Fruit fly (Drosophila melanogaster) whole organism, pupa: ENCODE results near the gene CG43156.

Experiments
- CG10348 ChIP-seq: fragments of 200-800 bp; sonication (Bioruptor generic); IDR thresholded peaks from 2 replicates; pipeline ENCODE4 v1.3.6; 2022; ENCODE audit warnings: missing biosample characterization, missing genetic modification characterization
- CG12605 ChIP-seq: fragments of 200-800 bp; sonication (Bioruptor generic); IDR thresholded peaks from 2 replicates; pipeline ENCODE4 v1.3.6; 2022; ENCODE audit warnings: missing biosample characterization, missing genetic modification characterization
- CG13204 ChIP-seq: fragments of 200-800 bp; sonication (Bioruptor generic); optimal IDR thresholded peaks from 2 replicates; lab custom pipeline; 2018; ENCODE audit warnings: missing biosample characterization, mild to moderate bottlenecking, missing genetic modification characterization, moderate library complexity
- CG14655 ChIP-seq: fragments of 200-800 bp; sonication (Bioruptor generic); optimal IDR thresholded peaks from 3 replicates; lab custom pipeline; 2017; ENCODE audit warnings: mild to moderate bottlenecking, missing biosample characterization, missing genetic modification reagents, missing genetic modification characterization
- CG15710 ChIP-seq: fragments of 200-800 bp; sonication (Bioruptor generic); optimal IDR thresholded peaks from 2 replicates; lab custom pipeline; 2018; ENCODE audit warnings: missing biosample characterization, mild to moderate bottlenecking, missing genetic modification characterization, moderate library complexity
- CG17806 ChIP-seq: fragments of 200-800 bp; sonication (Bioruptor generic); optimal IDR thresholded peaks from 2 replicates; lab custom pipeline; 2018; ENCODE audit warnings: missing biosample characterization, mild to moderate bottlenecking, missing genetic modification characterization, moderate library complexity
- CG32121 ChIP-seq: fragments of 200-800 bp; sonication (Bioruptor generic); IDR thresholded peaks from 2 replicates; pipeline ENCODE4 v1.3.6; 2022; ENCODE audit warnings: missing biosample characterization, missing genetic modification characterization
- CG34367 ChIP-seq: fragments of 200-800 bp; sonication (Bioruptor generic); optimal IDR thresholded peaks from 2 replicates; lab custom pipeline; 2018; ENCODE audit warnings: missing biosample characterization, mild to moderate bottlenecking, missing genetic modification characterization
- CG4496 ChIP-seq: fragments of 200-800 bp; sonication (Bioruptor generic); IDR thresholded peaks from 3 replicates; pipeline ENCODE4 v1.3.6; 2022; ENCODE audit warnings: missing biosample characterization, missing genetic modification characterization
- CG8159 ChIP-seq: fragments of 200-800 bp; sonication (Bioruptor generic); optimal IDR thresholded peaks from 3 replicates; lab custom pipeline; 2018; ENCODE audit warnings: missing biosample characterization, mild to moderate bottlenecking, missing genetic modification characterization, moderate library complexity
- CG8301 ChIP-seq: fragments of 200-800 bp; sonication (Bioruptor generic); optimal IDR thresholded peaks from 2 replicates; lab custom pipeline; 2018; ENCODE audit warnings: missing biosample characterization, mild to moderate bottlenecking, missing genetic modification characterization
- CG9948 ChIP-seq: fragments of 200-800 bp; sonication (Bioruptor generic); optimal IDR thresholded peaks from 2 replicates; lab custom pipeline; 2018; ENCODE audit warnings: missing biosample characterization, mild to moderate bottlenecking, missing genetic modification characterization, moderate library complexity
- D1 ChIP-seq: fragments of 200-800 bp; sonication (Bioruptor generic); optimal IDR thresholded peaks from 2 replicates; lab custom pipeline; 2018; ENCODE audit warnings: missing biosample characterization, mild to moderate bottlenecking, missing genetic modification characterization, moderate library complexity
- EcR ChIP-seq: fragments of 200-800 bp; sonication (Bioruptor generic); optimal IDR thresholded peaks from 3 replicates; lab custom pipeline; 2019; ENCODE audit warnings: missing biosample characterization, missing genetic modification characterization, mild to moderate bottlenecking, moderate library complexity, missing genetic modification reagents
- Ets98B ChIP-seq: fragments of 200-800 bp; sonication (Bioruptor generic); IDR thresholded peaks from 2 replicates; pipeline ENCODE4 v1.3.6; 2022; ENCODE audit warnings: missing biosample characterization, missing genetic modification characterization
- Pif1A ChIP-seq: fragments of 200-800 bp; sonication (Bioruptor generic); optimal IDR thresholded peaks from 3 replicates; lab custom pipeline; 2016; ENCODE audit warnings: missing biosample characterization, missing genetic modification characterization
- Pif1B ChIP-seq: fragments of 200-800 bp; sonication (Bioruptor generic); optimal IDR thresholded peaks from 3 replicates; lab custom pipeline; 2016; ENCODE audit warnings: missing biosample characterization, missing genetic modification characterization
- fd96Ca ChIP-seq: fragments of 200-800 bp; sonication (Bioruptor generic); IDR thresholded peaks from 3 replicates; pipeline ENCODE4 v1.3.6; 2022; ENCODE audit warnings: missing biosample characterization, missing genetic modification characterization
- gl ChIP-seq: fragments of 200-800 bp; sonication (Bioruptor generic); optimal IDR thresholded peaks from 2 replicates; lab custom pipeline; 2018; ENCODE audit warnings: missing biosample characterization, mild to moderate bottlenecking, missing genetic modification characterization
- rn ChIP-seq: fragments of 200-800 bp; sonication (Bioruptor generic); IDR thresholded peaks from 2 replicates; pipeline ENCODE4 v1.3.6; 2022; ENCODE audit warnings: missing biosample characterization, missing genetic modification characterization

CG43156 gene

DNA sequence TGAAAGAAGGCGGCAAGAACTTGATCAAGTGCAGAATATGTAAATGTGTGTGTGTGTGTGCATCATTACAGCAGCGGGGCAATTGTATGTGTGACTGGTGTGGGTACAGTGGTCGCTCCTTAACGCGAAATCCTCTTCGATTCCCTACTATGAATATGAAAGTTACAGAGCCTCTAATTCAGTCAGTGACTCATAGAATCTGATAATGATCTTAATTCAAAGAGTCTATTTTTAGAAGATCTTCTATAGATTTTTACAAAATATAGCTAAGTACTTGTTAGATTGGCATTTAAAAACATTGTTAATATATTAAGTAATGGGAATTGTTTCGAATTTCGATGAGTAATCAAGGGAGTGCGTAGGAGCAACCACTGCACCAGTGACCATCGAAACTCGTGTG, 24.2 kb downstream of the CG43156 start:
- TF ChIP-seq rn: no peak
- no peak for TF ChIP-seq EcR (GFP tag; lab: Kevin White, UChicago)
- no peak for TF ChIP-seq CG32121 (GFP tag; lab: Robert Waterston, UW)
- peak; percentile 28 for TF ChIP-seq CG8301
- no peak for TF ChIP-seq CG4496 (GFP tag; lab: Robert Waterston, UW)
- peak; percentile 32 for TF ChIP-seq CG15710
- no peak for TF ChIP-seq CG34367
- TF ChIP-seq CG8159 (tag; lab: Kevin White, UChicago): peak; percentile 44
- TF ChIP-seq gl (tag; lab: Kevin White, UChicago): no peak
- TF ChIP-seq CG10348 (GFP tag; lab: Robert Waterston, UW): no peak
- TF ChIP-seq CG9948: peak; percentile 15
- TF ChIP-seq CG14655 (GFP tag; lab: Kevin White, UChicago): peak; percentile 39
- no peak for TF ChIP-seq CG13204 (GFP tag; lab: Kevin White, UChicago)
- no peak for TF ChIP-seq CG12605
- no peak for TF ChIP-seq Ets98B (GFP tag; lab: Robert Waterston, UW)
- peak; percentile 24 for TF ChIP-seq Pif1A (GFP tag; lab: Kevin White, UChicago)

DNA sequence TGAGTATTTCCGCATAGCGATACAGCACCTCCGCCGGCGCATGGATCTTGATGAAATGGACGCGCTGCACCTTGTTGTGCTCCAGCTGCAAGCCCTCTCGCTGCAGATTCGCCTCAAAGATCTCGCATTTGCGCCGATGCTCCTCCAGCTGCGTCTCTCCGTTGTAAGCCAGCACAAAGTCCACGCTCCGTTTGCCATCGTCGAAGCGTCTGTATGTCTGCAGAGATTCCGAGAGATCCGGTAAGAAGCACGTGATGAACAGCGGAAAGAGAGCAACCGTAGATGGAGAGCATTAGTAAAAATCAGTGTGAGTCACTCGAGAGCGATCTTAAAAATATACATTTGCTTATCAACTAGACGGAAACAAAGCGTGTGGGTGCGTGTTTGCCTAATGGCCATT, 25.0 kb downstream of the CG43156 start:
- TF ChIP-seq Ets98B (GFP tag; lab: Robert Waterston, UW): no peak
- peak; percentile 33 for TF ChIP-seq gl (tag; lab: Kevin White, UChicago)

DNA sequence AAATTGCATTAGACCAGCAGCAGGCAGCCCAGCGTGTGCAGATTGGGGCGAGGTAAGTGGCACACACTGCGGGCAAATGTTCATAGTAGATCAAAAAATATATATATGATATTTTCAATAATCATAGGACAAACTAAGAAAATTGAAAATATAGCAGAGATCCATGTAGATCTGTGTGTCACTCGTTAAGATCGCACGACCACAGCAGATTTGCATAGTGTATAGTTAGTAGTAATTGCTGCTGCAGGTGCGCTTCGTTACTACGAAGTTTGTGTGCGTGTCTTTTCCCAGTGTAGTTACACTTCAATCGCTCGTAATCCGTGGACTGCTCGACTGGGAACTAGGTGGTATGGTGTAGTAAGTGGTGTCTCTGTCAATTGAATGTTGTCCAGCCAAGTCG, 29.5 kb downstream of the CG43156 start, which contains the start of gene CG10352:
Gene CG10352, minus strand, starts transcription at position 4 of the 400 bp plus-strand sequence.
- TF ChIP-seq Ets98B (GFP tag; lab: Robert Waterston, UW): no peak
- TF ChIP-seq fd96Ca (GFP tag; lab: Robert Waterston, UW): peak; percentile 44; the same call in 1 of the 3 replicates
- 0 out of 2 replicates have a peak, but pooled peaks have one; percentile 35 for TF ChIP-seq CG32121 (GFP tag; lab: Robert Waterston, UW)
- TF ChIP-seq CG4496 (GFP tag; lab: Robert Waterston, UW): peak; percentile 61

DNA sequence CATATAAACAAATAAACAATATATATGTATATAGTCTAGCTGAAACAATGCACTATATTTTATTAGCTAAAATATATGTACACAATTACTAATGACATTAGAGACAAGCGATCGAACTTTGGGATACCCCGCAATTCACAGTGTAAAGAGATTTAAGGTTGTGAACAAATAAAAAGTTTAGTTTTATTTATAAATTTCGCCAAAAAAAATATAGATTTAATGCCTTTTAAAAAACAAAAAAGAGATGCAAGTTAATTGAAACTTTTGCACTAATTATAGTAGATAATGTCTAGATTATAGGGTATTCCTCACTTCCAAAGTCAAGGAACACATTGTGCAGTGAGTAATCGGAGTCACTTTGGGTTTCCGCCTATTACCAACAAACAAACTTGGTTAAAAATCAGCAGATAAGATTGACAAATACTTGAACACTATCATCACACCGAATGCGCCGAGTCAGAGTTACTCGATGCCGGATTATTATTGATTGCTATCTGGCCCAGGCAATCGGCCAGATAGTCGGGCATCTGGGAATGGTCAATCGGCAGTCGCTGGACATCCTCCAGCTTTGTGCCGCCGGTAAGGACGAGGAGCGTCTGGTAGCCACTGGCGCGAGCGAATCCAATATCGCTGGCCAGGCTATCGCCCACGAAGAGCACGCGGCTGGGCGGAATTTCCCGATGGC, 31.4 kb downstream of the CG43156 start:
- no peak for TF ChIP-seq CG8159 (tag; lab: Kevin White, UChicago)
- no peak for TF ChIP-seq CG17806
- no peak for TF ChIP-seq CG32121 (GFP tag; lab: Robert Waterston, UW)
- TF ChIP-seq Pif1A (GFP tag; lab: Kevin White, UChicago): no peak
- TF ChIP-seq CG10348 (GFP tag; lab: Robert Waterston, UW): no peak
- no peak for TF ChIP-seq CG12605
- TF ChIP-seq rn: no peak
- TF ChIP-seq CG9948: no peak
- no peak for TF ChIP-seq CG15710
- no peak for TF ChIP-seq D1 (tag; lab: Kevin White, UChicago)
- TF ChIP-seq CG4496 (GFP tag; lab: Robert Waterston, UW): no peak
- TF ChIP-seq Pif1B (GFP tag; lab: Kevin White, UChicago): no peak
- TF ChIP-seq, all 21 proteins: peak for 0

DNA sequence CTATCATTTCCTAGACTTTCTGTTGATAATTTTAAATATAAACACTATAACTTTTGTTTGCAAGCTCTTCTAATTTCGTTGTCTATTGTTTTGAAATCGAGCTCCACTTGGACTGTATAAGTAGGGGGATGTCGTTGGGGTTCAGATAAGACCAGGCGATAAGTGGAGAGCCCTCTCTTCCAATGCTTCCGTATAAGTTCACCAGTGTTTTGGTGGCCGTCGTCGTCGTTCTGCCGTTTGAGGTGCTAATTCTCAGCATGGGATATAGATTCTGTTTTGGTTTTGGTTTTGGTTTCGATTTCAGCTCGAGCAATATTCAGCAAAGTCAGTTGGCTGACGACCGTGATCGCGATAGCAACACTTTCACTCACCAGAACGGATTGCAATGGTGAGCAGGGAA, 33.6 kb downstream of the CG43156 start, which contains the start of gene CG15739:
Gene CG15739, plus strand, starts transcription at position 204 of the 400 bp plus-strand sequence.
- TF ChIP-seq CG14655 (GFP tag; lab: Kevin White, UChicago) (no peak), CG17806 (no peak), CG10348 (GFP tag; lab: Robert Waterston, UW) (no peak), CG32121 (GFP tag; lab: Robert Waterston, UW) (no peak), CG12605 (no peak), rn (no peak)
- TF ChIP-seq, all 21 proteins: peak for 0

DNA sequence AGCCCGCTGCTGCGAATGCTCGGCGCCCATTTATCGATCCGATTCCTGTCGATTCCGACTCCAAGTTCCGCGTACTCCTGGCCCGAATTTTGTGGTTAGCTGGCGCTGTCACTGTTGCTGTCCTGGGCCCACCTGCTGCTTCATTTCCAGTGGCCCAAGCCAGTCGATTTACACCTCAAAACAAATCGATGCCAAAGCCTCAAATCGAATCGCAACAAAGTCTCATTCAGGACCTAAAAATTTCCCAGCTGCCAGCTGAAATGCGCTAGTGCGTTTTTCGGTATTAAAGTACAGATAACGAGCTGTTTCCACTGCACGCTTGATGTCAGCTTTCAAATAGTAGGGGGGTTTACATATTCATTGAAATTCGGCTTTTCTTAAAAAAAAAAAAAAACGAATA, 34.2 kb downstream of the CG43156 start, which contains the start of gene BORCS5:
Gene BORCS5, minus strand, starts transcription at position 263 of the 400 bp plus-strand sequence.
- no peak for TF ChIP-seq EcR (GFP tag; lab: Kevin White, UChicago)
- no peak for TF ChIP-seq CG17806
- no peak for TF ChIP-seq CG34367
- no peak for TF ChIP-seq CG14655 (GFP tag; lab: Kevin White, UChicago)
- no peak for TF ChIP-seq rn
- TF ChIP-seq gl (tag; lab: Kevin White, UChicago): no peak
- no peak for TF ChIP-seq D1 (tag; lab: Kevin White, UChicago)
- TF ChIP-seq Ets98B (GFP tag; lab: Robert Waterston, UW): no peak
- TF ChIP-seq CG12605: no peak
- no peak for TF ChIP-seq CG15710
- no peak for TF ChIP-seq CG4496 (GFP tag; lab: Robert Waterston, UW)
- no peak for TF ChIP-seq fd96Ca (GFP tag; lab: Robert Waterston, UW)
- TF ChIP-seq CG32121 (GFP tag; lab: Robert Waterston, UW): no peak
- TF ChIP-seq CG8301: no peak
- TF ChIP-seq CG9948: no peak
- no peak for TF ChIP-seq Pif1A (GFP tag; lab: Kevin White, UChicago)
- TF ChIP-seq CG8159 (tag; lab: Kevin White, UChicago): no peak

DNA sequence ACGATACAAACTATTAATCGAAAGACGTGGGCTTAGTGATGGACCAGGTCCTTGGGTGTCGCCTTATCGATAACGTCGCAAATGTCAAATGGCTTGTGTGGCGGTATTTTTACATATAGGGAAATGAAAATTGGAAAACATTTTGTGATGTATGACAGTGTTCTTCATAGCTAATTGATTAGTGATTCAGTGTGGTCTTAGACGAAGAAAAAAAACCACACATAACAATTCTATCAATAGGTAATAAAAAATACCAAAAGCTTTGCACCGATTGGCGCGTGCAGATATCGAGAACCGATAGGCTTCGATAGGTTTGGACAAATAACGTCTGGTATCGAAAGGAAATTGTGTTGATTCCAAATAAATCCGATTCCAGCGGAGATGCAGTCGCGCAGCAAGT, 37.8 kb downstream of the CG43156 start, which contains the start of the genes Nrd1 and CG1847:
Gene Nrd1, minus strand, starts transcription at position 28 of the 400 bp plus-strand sequence.
Gene CG1847, plus strand, starts transcription at position 305 of the 400 bp plus-strand sequence.
- TF ChIP-seq CG14655 (GFP tag; lab: Kevin White, UChicago) (no peak), CG15710 (no peak), CG13204 (GFP tag; lab: Kevin White, UChicago) (no peak), CG8159 (tag; lab: Kevin White, UChicago) (no peak)
- TF ChIP-seq, all 21 proteins: peak for 0
